Worm (Caenorhabditis elegans): ENCODE measurements around the gene T06D4.2.

ce11 chrII:3403535-3403934 lies 17.8 kb upstream of the T06D4.2 start, which contains the start of gene nep-8:
- no peak for TF ChIP-seq nhr-25 (tag; optimal IDR thresholded peaks at IDR 0.05)
- TF ChIP-seq jun-1 (tag; optimal IDR thresholded peaks at IDR 0.05) = no peak
- TF ChIP-seq R02D3.7 (tag; optimal IDR thresholded peaks at IDR 0.05) = no peak
- TF ChIP-seq elt-3 (tag; optimal IDR thresholded peaks at IDR 0.05) = no peak
- no peak for TF ChIP-seq unc-62 (GFP tag; optimal IDR thresholded peaks at IDR 0.05)
- no peak for TF ChIP-seq skn-1 (tag; optimal IDR thresholded peaks at IDR 0.05)

Data from whole organism, L3 larva.